Worm (Caenorhabditis elegans) whole organism, L4 larva: ENCODE measurements around the gene Y23B4A.1.

Experiments
- D1046.2 ChIP-seq: fragments of 200-800 bp; sonication (Bioruptor generic); IDR thresholded peaks from 2 replicates; pipeline ENCODE4 v1.3.6; 2022; ENCODE audit warnings: missing genetic modification characterization, missing compliant biosample characterization
- F37D6.2 ChIP-seq: sonication (generic microtip); optimal IDR thresholded peaks from 2 replicates; lab custom pipeline; 2016; ENCODE audit warnings: mild to moderate bottlenecking, missing genetic modification characterization, missing compliant biosample characterization
- T20F7.1 ChIP-seq: fragments of 200-800 bp; sonication (Bioruptor generic); optimal IDR thresholded peaks from 2 replicates; lab custom pipeline; 2018; ENCODE audit warnings: mild to moderate bottlenecking, missing genetic modification characterization, missing compliant biosample characterization
- aha-1 ChIP-seq: fragments of 150-350 bp; peaks from one replicate; lab custom pipeline; 2014; ENCODE audit warnings: missing biosample characterization, missing genetic modification characterization
- attf-4 ChIP-seq: sonication (generic microtip); optimal IDR thresholded peaks from 3 replicates; lab custom pipeline; 2017; ENCODE audit warnings: missing biosample characterization, missing genetic modification characterization
- ceh-44 ChIP-seq: fragments of 200-800 bp; sonication (Bioruptor generic); IDR thresholded peaks from 2 replicates; pipeline ENCODE4 v1.3.6; 2022; ENCODE audit warnings: missing genetic modification reagents, missing genetic modification characterization, missing compliant biosample characterization
- daf-12 ChIP-seq: fragments of 150-350 bp; optimal IDR thresholded peaks from 2 replicates; lab custom pipeline; 2014; ENCODE audit warnings: missing biosample characterization, missing genetic modification reagents, missing genetic modification characterization
- daf-16 ChIP-seq, 3 experiments: sonication (generic microtip); optimal IDR thresholded peaks; 2 replicates each; lab custom pipeline; 2016 to 2017; ENCODE audit warnings: missing genetic modification characterization in 3 of 3, missing genetic modification reagents in 3 of 3, mild to moderate bottlenecking in 2 of 3, missing compliant biosample characterization in 2 of 3, missing biosample characterization in 1 of 3, moderate library complexity in 1 of 3
- dmd-6 ChIP-seq: fragments of 200-800 bp; sonication (Bioruptor generic); IDR thresholded peaks from 2 replicates; pipeline ENCODE4 v1.3.6; 2022; ENCODE audit warnings: missing genetic modification reagents, missing genetic modification characterization, missing compliant biosample characterization
- dpl-1 ChIP-seq: fragments of 150-350 bp; optimal IDR thresholded peaks from 2 replicates; lab custom pipeline; 2014; ENCODE audit warnings: missing biosample characterization, missing genetic modification reagents, missing genetic modification characterization
- dve-1 ChIP-seq: sonication (generic microtip); optimal IDR thresholded peaks from 2 replicates; lab custom pipeline; 2017; ENCODE audit warnings: antibody characterized with exemption, mild to moderate bottlenecking, missing genetic modification characterization, missing compliant biosample characterization; ENCODE audit not compliant: insufficient read depth
- egl-27 ChIP-seq: sonication (generic microtip); optimal IDR thresholded peaks from 3 replicates; lab custom pipeline; 2017; ENCODE audit warnings: missing biosample characterization, missing genetic modification reagents, missing genetic modification characterization
- egl-43 ChIP-seq: fragments of 200-800 bp; sonication (Bioruptor generic); IDR thresholded peaks from 2 replicates; pipeline ENCODE4 v1.3.6; 2022; ENCODE audit warnings: missing genetic modification reagents, missing genetic modification characterization, missing compliant biosample characterization
- gei-8 ChIP-seq: fragments of 200-800 bp; sonication (Bioruptor generic); optimal IDR thresholded peaks from 2 replicates; lab custom pipeline; 2018; ENCODE audit warnings: mild to moderate bottlenecking, missing genetic modification characterization, missing compliant biosample characterization
- hif-1 ChIP-seq, 2 experiments: sonication (generic microtip); optimal IDR thresholded peaks; 2 replicates each; lab custom pipeline; 2016 to 2017; ENCODE audit warnings: missing compliant biosample characterization in 2 of 2, missing genetic modification characterization in 2 of 2, missing genetic modification reagents in 2 of 2, missing genotype in 2 of 2, mild to moderate bottlenecking in 1 of 2
- hlh-11 ChIP-seq: fragments of 200-800 bp; sonication (Bioruptor generic); optimal IDR thresholded peaks from 2 replicates; lab custom pipeline; 2018; ENCODE audit warnings: mild to moderate bottlenecking, missing genetic modification characterization, missing compliant biosample characterization
- hmg-1.1 ChIP-seq: fragments of 200-800 bp; sonication (Bioruptor generic); IDR thresholded peaks from 2 replicates; pipeline ENCODE4 v1.3.6; 2022; ENCODE audit warnings: missing genetic modification reagents, missing genetic modification characterization, missing compliant biosample characterization
- jun-1 ChIP-seq: fragments of 150-350 bp; optimal IDR thresholded peaks from 2 replicates; lab custom pipeline; 2014; ENCODE audit warnings: missing biosample characterization, missing genetic modification reagents, missing genetic modification characterization
- lin-13 ChIP-seq: fragments of 150-350 bp; optimal IDR thresholded peaks from 2 replicates; lab custom pipeline; 2014; ENCODE audit warnings: missing biosample characterization, missing genetic modification reagents, missing genetic modification characterization
- lin-15B ChIP-seq: fragments of 150-350 bp; sonication (generic microtip); optimal IDR thresholded peaks from 3 replicates; lab custom pipeline; 2014; ENCODE audit warnings: missing biosample characterization, missing genetic modification characterization
- lin-38 ChIP-seq: fragments of 200-800 bp; sonication (Bioruptor generic); IDR thresholded peaks from 2 replicates; pipeline ENCODE4 v1.3.6; 2022; ENCODE audit warnings: missing genetic modification reagents, missing genetic modification characterization, missing compliant biosample characterization
- lin-39 ChIP-seq: fragments of 150-350 bp; optimal IDR thresholded peaks from 2 replicates; lab custom pipeline; 2014; ENCODE audit warnings: missing biosample characterization, missing genetic modification reagents, missing genetic modification characterization
- lsy-2 ChIP-seq, 2 experiments: fragments of 150-350 bp in 1 of 2; sonication (generic microtip) in 1 of 2; optimal IDR thresholded peaks; 2 replicates each; lab custom pipeline; 2014 to 2017; ENCODE audit warnings: missing biosample characterization in 2 of 2, missing genetic modification characterization in 2 of 2
- mdl-1 ChIP-seq, 2 experiments: fragments of 150-350 bp in 1 of 2; sonication (generic microtip) in 1 of 2; optimal IDR thresholded peaks; 2 replicates each; lab custom pipeline; 2014 to 2017; ENCODE audit warnings: missing biosample characterization in 2 of 2, missing genetic modification characterization in 2 of 2
- mep-1 ChIP-seq: fragments of 150-350 bp; sonication (generic microtip); optimal IDR thresholded peaks from 3 replicates; lab custom pipeline; 2014; ENCODE audit warnings: missing biosample characterization, missing genetic modification characterization
- mes-2 ChIP-seq: sonication (generic microtip); optimal IDR thresholded peaks from 2 replicates; lab custom pipeline; 2016; ENCODE audit warnings: missing genotype, mild to moderate bottlenecking, missing genetic modification characterization, missing compliant biosample characterization; ENCODE audit not compliant: poor library complexity, severe bottlenecking
- nhr-11 ChIP-seq: fragments of 150-350 bp; optimal IDR thresholded peaks from 2 replicates; lab custom pipeline; 2014; ENCODE audit warnings: missing biosample characterization, missing genetic modification characterization
- nhr-111 ChIP-seq: fragments of 200-800 bp; sonication (Bioruptor generic); optimal IDR thresholded peaks from 2 replicates; lab custom pipeline; 2018; ENCODE audit warnings: mild to moderate bottlenecking, missing genetic modification characterization, missing compliant biosample characterization
- nhr-28 ChIP-seq: fragments of 150-350 bp; optimal IDR thresholded peaks from 2 replicates; lab custom pipeline; 2014; ENCODE audit warnings: missing biosample characterization, missing genetic modification characterization
- nhr-41 ChIP-seq: fragments of 200-800 bp; sonication (Bioruptor generic); IDR thresholded peaks from 2 replicates; pipeline ENCODE4 v1.3.6; 2022; ENCODE audit warnings: missing genetic modification reagents, missing genetic modification characterization, missing compliant biosample characterization
- nhr-42 ChIP-seq: fragments of 200-800 bp; sonication (Bioruptor generic); IDR thresholded peaks from 2 replicates; pipeline ENCODE4 v1.3.6; 2022; ENCODE audit warnings: missing genetic modification characterization, missing compliant biosample characterization
- nhr-48 ChIP-seq: sonication (generic microtip); optimal IDR thresholded peaks from 2 replicates; lab custom pipeline; 2016; ENCODE audit warnings: mild to moderate bottlenecking, missing genetic modification characterization, missing compliant biosample characterization
- nhr-6 ChIP-seq: fragments of 150-350 bp; optimal IDR thresholded peaks from 2 replicates; lab custom pipeline; 2014; ENCODE audit warnings: missing biosample characterization, missing genetic modification characterization
- nhr-77 ChIP-seq: fragments of 150-350 bp; optimal IDR thresholded peaks from 2 replicates; lab custom pipeline; 2014; ENCODE audit warnings: missing biosample characterization, missing genetic modification characterization
- pqm-1 ChIP-seq: sonication (generic microtip); optimal IDR thresholded peaks from 2 replicates; lab custom pipeline; 2017; ENCODE audit warnings: missing biosample characterization, missing genetic modification characterization
- rbr-2 ChIP-seq: sonication (generic microtip); optimal IDR thresholded peaks from 2 replicates; lab custom pipeline; 2016; ENCODE audit warnings: missing genotype, missing genetic modification characterization, missing compliant biosample characterization
- spr-3 ChIP-seq: fragments of 200-800 bp; sonication (Bioruptor generic); optimal IDR thresholded peaks from 2 replicates; lab custom pipeline; 2018; ENCODE audit warnings: mild to moderate bottlenecking, missing genetic modification characterization, missing compliant biosample characterization
- tag-97 ChIP-seq: fragments of 200-800 bp; sonication (Bioruptor generic); IDR thresholded peaks from 2 replicates; pipeline ENCODE4 v1.3.6; 2022; ENCODE audit warnings: missing genetic modification characterization, missing compliant biosample characterization
- tra-1 ChIP-seq: fragments of 200-800 bp; sonication (Bioruptor generic); IDR thresholded peaks from 2 replicates; pipeline ENCODE4 v1.3.6; 2022; ENCODE audit warnings: missing genetic modification reagents, missing genetic modification characterization, missing compliant biosample characterization
- unc-62 ChIP-seq, 3 experiments: fragments of 150-350 bp in 1 of 3; sonication (generic microtip); optimal IDR thresholded peaks in 2 of 3; peaks in 1 of 3; 1 replicate in 1 of 3; 2 replicates in 2 of 3; lab custom pipeline; 2014 to 2017; ENCODE audit warnings: missing biosample characterization in 3 of 3, missing genetic modification characterization in 3 of 3, missing genetic modification reagents in 3 of 3, missing genotype in 1 of 3

The Y23B4A.1 gene

ce11 chrX:5960872-5961271 is 43.7 kb upstream of the Y23B4A.1 start:
- TF ChIP-seq pqm-1 (tag; lab: Kevin White, UChicago): peak; percentile 9
- TF ChIP-seq T20F7.1 (GFP tag; lab: Kevin White, UChicago): no peak
- TF ChIP-seq nhr-77 (tag; lab: Kevin White, UChicago): no peak
- peak in 1 of 2 experiments; percentile 64 for TF ChIP-seq unc-62 (GFP tag; optimal IDR thresholded peaks at IDR 0.05 in 1 of 2; lab: Kevin White, UChicago)
- TF ChIP-seq unc-62 (tag; optimal IDR thresholded peaks at IDR 0.05; lab: Kevin White, UChicago): no peak
- peak; percentile 45 for TF ChIP-seq nhr-28 (tag; lab: Kevin White, UChicago)
- TF ChIP-seq daf-16 (GFP tag; optimal IDR thresholded peaks at IDR 0.05; lab: Kevin White, UChicago): peak in 1 of 2 experiments; percentile 65
- peak; percentile 10 for TF ChIP-seq daf-16 (tag; optimal IDR thresholded peaks at IDR 0.05; lab: Kevin White, UChicago)

ce11 chrX:5958815-5959214 is 41.6 kb upstream of the Y23B4A.1 start, which contains the start of gene R07E4.1:
Gene R07E4.1 (plus strand): TSS chrX:5959115.
- TF ChIP-seq unc-62 (GFP tag; optimal IDR thresholded peaks at IDR 0.05 in 1 of 2; lab: Kevin White, UChicago) (peak in 1 of 2 experiments; percentile 44), unc-62 (tag; optimal IDR thresholded peaks at IDR 0.05; lab: Kevin White, UChicago) (no peak), mdl-1 (tag; optimal IDR thresholded peaks at IDR 0.05; lab: Kevin White, UChicago) (no peak), ceh-44 (GFP tag; lab: Robert Waterston, UW) (no peak), tra-1 (GFP tag; lab: Robert Waterston, UW) (no peak), lin-39 (tag; lab: Kevin White, UChicago) (no peak), egl-43 (GFP tag; lab: Robert Waterston, UW) (no peak), aha-1 (tag; lab: Kevin White, UChicago) (peak; percentile 52)

DNA sequence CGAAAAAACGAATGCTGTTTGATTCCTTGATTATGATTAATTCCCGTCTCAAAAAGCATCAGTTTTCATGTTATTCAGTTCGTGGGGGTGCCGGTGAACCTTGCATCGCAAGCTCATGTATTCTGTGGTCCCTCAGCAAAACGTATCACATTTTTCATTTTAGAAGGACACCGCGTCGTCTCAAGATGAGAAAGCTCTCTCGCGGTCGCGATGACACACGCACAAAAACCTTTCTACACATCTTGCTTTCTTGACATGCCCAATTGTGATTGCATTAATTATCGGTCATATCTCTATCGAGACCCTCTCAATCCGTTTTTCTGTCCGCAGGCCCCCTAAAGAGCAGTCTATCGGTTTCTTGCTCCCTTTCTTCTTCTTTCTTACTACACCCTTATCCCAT is 38.9 kb upstream of the Y23B4A.1 start:
- TF ChIP-seq nhr-28 (tag; lab: Kevin White, UChicago) (no peak), unc-62 (GFP tag; optimal IDR thresholded peaks at IDR 0.05 in 1 of 2; lab: Kevin White, UChicago) (peak in 1 of 2 experiments; percentile 93), unc-62 (tag; optimal IDR thresholded peaks at IDR 0.05; lab: Kevin White, UChicago) (no peak), aha-1 (tag; lab: Kevin White, UChicago) (peak; percentile 73)

DNA sequence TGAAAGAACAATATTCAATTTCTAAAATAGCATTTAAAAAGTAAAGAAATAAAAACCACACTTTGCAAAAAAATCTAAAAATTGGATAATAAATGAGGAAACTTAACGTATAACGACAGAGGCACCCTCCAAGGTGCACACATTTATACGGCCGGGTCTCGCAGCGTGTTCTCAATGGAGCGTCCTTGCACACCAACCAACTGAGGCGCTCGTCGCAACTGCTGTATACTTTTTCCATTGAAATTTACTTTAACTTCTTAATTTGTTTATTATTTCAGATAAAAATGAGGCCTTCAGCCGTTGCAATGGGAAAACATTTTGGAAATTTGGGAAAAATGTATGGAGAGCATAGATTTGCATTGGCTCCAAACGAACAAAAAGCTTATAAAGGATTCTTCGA is 36.0 kb upstream of the Y23B4A.1 start, which contains the start of the genes R07E4.5 and R07E4.3:
TSS of gene R07E4.5 (minus strand) at position 1 of the 400 bp plus-strand sequence.
TSS of gene R07E4.3 (plus strand) at position 285 of the 400 bp plus-strand sequence.
- peak; percentile 13 for TF ChIP-seq lin-13 (GFP tag; lab: Kevin White, UChicago)
- TF ChIP-seq spr-3 (GFP tag; lab: Kevin White, UChicago): no peak
- TF ChIP-seq hlh-11 (tag; lab: Kevin White, UChicago): no peak
- peak in 1 of 2 experiments; percentile 90 for TF ChIP-seq unc-62 (GFP tag; optimal IDR thresholded peaks at IDR 0.05 in 1 of 2; lab: Kevin White, UChicago)
- no peak for TF ChIP-seq unc-62 (tag; optimal IDR thresholded peaks at IDR 0.05; lab: Kevin White, UChicago)
- no peak for TF ChIP-seq egl-43 (GFP tag; lab: Robert Waterston, UW)
- TF ChIP-seq rbr-2 (tag; lab: Kevin White, UChicago): peak; percentile 63
- TF ChIP-seq nhr-41: no peak
- TF ChIP-seq nhr-42: no peak
- no peak for TF ChIP-seq ceh-44 (GFP tag; lab: Robert Waterston, UW)
- TF ChIP-seq lin-38 (GFP tag; lab: Robert Waterston, UW): peak; percentile 95
- TF ChIP-seq attf-4 (tag; lab: Kevin White, UChicago): no peak
- no peak for TF ChIP-seq gei-8 (GFP tag; lab: Kevin White, UChicago)
- TF ChIP-seq nhr-11 (tag; lab: Kevin White, UChicago): peak; percentile 53
- peak in 1 of 2 experiments; percentile 6 for TF ChIP-seq mdl-1 (tag; optimal IDR thresholded peaks at IDR 0.05; lab: Kevin White, UChicago)
- no peak for TF ChIP-seq mes-2 (tag; lab: Kevin White, UChicago)
- TF ChIP-seq D1046.2 (GFP tag; lab: Robert Waterston, UW): 0 out of 2 replicates have a peak, but pooled peaks have one; percentile 29
- no peak for TF ChIP-seq nhr-48 (tag; lab: Kevin White, UChicago)
- TF ChIP-seq nhr-77 (tag; lab: Kevin White, UChicago): peak; percentile 66
- no peak for TF ChIP-seq egl-27 (tag; lab: Kevin White, UChicago)
- TF ChIP-seq mep-1 (tag; lab: Kevin White, UChicago): peak; percentile 81
- peak; percentile 68 for TF ChIP-seq dve-1 (tag; lab: Kevin White, UChicago)
- TF ChIP-seq hif-1 (tag; optimal IDR thresholded peaks at IDR 0.05; lab: Kevin White, UChicago): peak in 1 of 2 experiments; percentile 22
- peak; percentile 57 for TF ChIP-seq nhr-28 (tag; lab: Kevin White, UChicago)
- TF ChIP-seq hmg-1.1 (GFP tag; lab: Robert Waterston, UW): peak; percentile 72
- TF ChIP-seq nhr-111: no peak
- TF ChIP-seq dpl-1 (GFP tag; lab: Kevin White, UChicago): peak; percentile 65
- peak in 1 of 2 experiments; percentile 83 for TF ChIP-seq lsy-2 (tag; optimal IDR thresholded peaks at IDR 0.05; lab: Kevin White, UChicago)
- no peak for TF ChIP-seq lin-15B
- no peak for TF ChIP-seq daf-16 (GFP tag; optimal IDR thresholded peaks at IDR 0.05; lab: Kevin White, UChicago)
- TF ChIP-seq daf-16 (tag; optimal IDR thresholded peaks at IDR 0.05; lab: Kevin White, UChicago): peak; percentile 45
- TF ChIP-seq dmd-6: peak; percentile 23; the same call in 1 of the 2 replicates
- peak; percentile 89 for TF ChIP-seq aha-1 (tag; lab: Kevin White, UChicago)
- TF ChIP-seq tag-97 (GFP tag; lab: Robert Waterston, UW): no peak
- no peak for TF ChIP-seq daf-12 (tag; lab: Kevin White, UChicago)
- TF ChIP-seq F37D6.2 (tag; lab: Kevin White, UChicago): no peak
- no peak for TF ChIP-seq jun-1
- TF ChIP-seq nhr-6 (tag; lab: Kevin White, UChicago): peak; percentile 58
